Worm (Caenorhabditis elegans): ENCODE data around the gene pitr-5.

- TF ChIP-seq F57C9.4 (tag; optimal IDR thresholded peaks at IDR 0.05) (no peak), nfya-2 (GFP tag; IDR thresholded peaks at IDR 0.05) (no peak), snpc-1.3 (tag; optimal IDR thresholded peaks at IDR 0.05; ENCODE audit: insufficient read depth) (no peak), nhr-90 (tag; optimal IDR thresholded peaks at IDR 0.05) (no peak), ama-1 (optimal IDR thresholded peaks at IDR 0.05) (no peak), ama-1 (GFP tag; optimal IDR thresholded peaks at IDR 0.05) (no peak), attf-3 (GFP tag; conservative IDR thresholded peaks at IDR 0.05) (no peak), nfyb-1 (GFP tag; IDR thresholded peaks at IDR 0.05) (no peak)
These were observed 12.4 kb downstream of the pitr-5 start for ce11 chrV:7197036-7197435.
